Fruit fly (Drosophila melanogaster) whole organism, embryonic: Measurements from ENCODE around the gene Fign.

Source experiments
- Adf1 ChIP-seq: fragments of 200-800 bp; sonication (Bioruptor generic); IDR thresholded peaks from 2 replicates; pipeline ENCODE4 v1.3.6; 2022; ENCODE audit warnings: missing biosample characterization, missing genetic modification characterization
- C15 ChIP-seq: fragments of 200-800 bp; sonication (Bioruptor generic); IDR thresholded peaks from 3 replicates; pipeline ENCODE4 v1.3.6; 2022; ENCODE audit warnings: missing biosample characterization, missing genetic modification characterization
- CG11085 ChIP-seq: fragments of 200-800 bp; sonication (Bioruptor generic); IDR thresholded peaks from 2 replicates; pipeline ENCODE4 v1.3.6; 2022; ENCODE audit warnings: missing biosample characterization, missing genetic modification characterization
- CG11696 ChIP-seq: fragments of 200-800 bp; sonication (Bioruptor generic); IDR thresholded peaks from 2 replicates; pipeline ENCODE4 v1.3.6; 2022; ENCODE audit warnings: missing biosample characterization, missing genetic modification characterization
- CG12659 ChIP-seq: fragments of 200-800 bp; sonication (Bioruptor generic); optimal IDR thresholded peaks from 3 replicates; lab custom pipeline; 2017; ENCODE audit warnings: mild to moderate bottlenecking, missing biosample characterization, missing genetic modification reagents, missing genetic modification characterization
- CG12769 ChIP-seq: fragments of 200-800 bp; sonication (Bioruptor generic); optimal IDR thresholded peaks from 2 replicates; lab custom pipeline; 2019; ENCODE audit warnings: missing biosample characterization, mild to moderate bottlenecking, missing genetic modification characterization, moderate library complexity
- CG14014 ChIP-seq: fragments of 200-800 bp; sonication (Bioruptor generic); IDR thresholded peaks from 2 replicates; pipeline ENCODE4 v1.3.6; 2022; ENCODE audit warnings: missing biosample characterization, missing genetic modification characterization
- CG14710 ChIP-seq: fragments of 200-800 bp; sonication (Bioruptor generic); optimal IDR thresholded peaks from 3 replicates; lab custom pipeline; 2019; ENCODE audit warnings: missing biosample characterization, mild to moderate bottlenecking, missing genetic modification characterization, moderate library complexity
- CG16779 ChIP-seq: fragments of 200-800 bp; sonication (Bioruptor generic); IDR thresholded peaks from 2 replicates; pipeline ENCODE4 v1.3.6; 2022; ENCODE audit warnings: missing biosample characterization, missing genetic modification characterization
- CG18011 ChIP-seq: fragments of 200-800 bp; sonication (Bioruptor generic); optimal IDR thresholded peaks from 2 replicates; lab custom pipeline; 2017; ENCODE audit warnings: missing biosample characterization, missing genetic modification characterization, mild to moderate bottlenecking, moderate library complexity, missing genotype
- CG18619 ChIP-seq: fragments of 200-800 bp; sonication (Bioruptor generic); optimal IDR thresholded peaks from 3 replicates; lab custom pipeline; 2017; ENCODE audit warnings: missing biosample characterization, mild to moderate bottlenecking, missing genetic modification characterization
- CG18764 ChIP-seq: fragments of 200-800 bp; sonication (Bioruptor generic); optimal IDR thresholded peaks from 3 replicates; lab custom pipeline; 2016; ENCODE audit warnings: missing biosample characterization, missing genetic modification characterization
- CG2120 ChIP-seq: fragments of 200-800 bp; sonication (Bioruptor generic); optimal IDR thresholded peaks from 3 replicates; lab custom pipeline; 2016; ENCODE audit warnings: missing biosample characterization, missing genetic modification characterization
- CG3281 ChIP-seq: fragments of 200-800 bp; sonication (Bioruptor generic); optimal IDR thresholded peaks from 3 replicates; lab custom pipeline; 2017; ENCODE audit warnings: missing biosample characterization, mild to moderate bottlenecking, missing genetic modification characterization
- CG4360 ChIP-seq: fragments of 200-800 bp; sonication (Bioruptor generic); IDR thresholded peaks from 2 replicates; pipeline ENCODE4 v1.3.6; 2022; ENCODE audit warnings: missing biosample characterization, missing genetic modification characterization
- CG43689 ChIP-seq: fragments of 200-800 bp; sonication (Bioruptor generic); IDR thresholded peaks from 2 replicates; pipeline ENCODE4 v1.3.6; 2022; ENCODE audit warnings: missing biosample characterization, missing genetic modification characterization
- CG4707 ChIP-seq: fragments of 200-800 bp; sonication (Bioruptor generic); optimal IDR thresholded peaks from 2 replicates; lab custom pipeline; 2018; ENCODE audit warnings: missing biosample characterization, mild to moderate bottlenecking, missing genetic modification characterization, moderate library complexity
- CG6175 ChIP-seq: fragments of 200-800 bp; sonication (Bioruptor generic); IDR thresholded peaks from 3 replicates; pipeline ENCODE4 v1.3.6; 2022; ENCODE audit warnings: missing biosample characterization, missing genetic modification characterization
- CG6254 ChIP-seq: fragments of 200-800 bp; sonication (Bioruptor generic); optimal IDR thresholded peaks from 3 replicates; lab custom pipeline; 2017; ENCODE audit warnings: mild to moderate bottlenecking, missing biosample characterization, missing genetic modification reagents, missing genetic modification characterization
- CG6272 ChIP-seq: fragments of 200-800 bp; sonication (Bioruptor generic); IDR thresholded peaks from 2 replicates; pipeline ENCODE4 v1.3.6; 2022; ENCODE audit warnings: missing biosample characterization, missing genetic modification characterization
- CG8388 ChIP-seq: fragments of 200-800 bp; sonication (Bioruptor generic); optimal IDR thresholded peaks from 2 replicates; lab custom pipeline; 2019; ENCODE audit warnings: missing biosample characterization, mild to moderate bottlenecking, missing genetic modification characterization, moderate library complexity
- CG8765 ChIP-seq: fragments of 200-800 bp; sonication (Bioruptor generic); IDR thresholded peaks from 2 replicates; pipeline ENCODE4 v1.3.6; 2022; ENCODE audit warnings: missing biosample characterization, missing genetic modification characterization
- Dek ChIP-seq: fragments of 200-800 bp; sonication (Bioruptor generic); optimal IDR thresholded peaks from 3 replicates; lab custom pipeline; 2019; ENCODE audit warnings: missing biosample characterization, mild to moderate bottlenecking, missing genetic modification characterization, moderate library complexity
- Drgx ChIP-seq: fragments of 200-800 bp; sonication (Bioruptor generic); IDR thresholded peaks from 2 replicates; pipeline ENCODE4 v1.3.6; 2022; ENCODE audit warnings: missing biosample characterization, missing genetic modification characterization
- E2f1 ChIP-seq: fragments of 200-800 bp; sonication (Bioruptor generic); IDR thresholded peaks from 2 replicates; pipeline ENCODE4 v1.3.6; 2022; ENCODE audit warnings: missing biosample characterization, missing genetic modification characterization
- E2f2 ChIP-seq: fragments of 200-800 bp; sonication (Bioruptor generic); IDR thresholded peaks from 2 replicates; pipeline ENCODE4 v1.3.6; 2022; ENCODE audit warnings: missing biosample characterization, missing genetic modification characterization
- Fer1 ChIP-seq: fragments of 200-800 bp; sonication (Bioruptor generic); optimal IDR thresholded peaks from 2 replicates; lab custom pipeline; 2017; ENCODE audit warnings: missing biosample characterization, mild to moderate bottlenecking, missing genetic modification characterization
- Fer2 ChIP-seq: fragments of 200-800 bp; sonication (Bioruptor generic); optimal IDR thresholded peaks from 2 replicates; lab custom pipeline; 2018; ENCODE audit warnings: missing biosample characterization, mild to moderate bottlenecking, missing genetic modification characterization, moderate library complexity
- H2.0 ChIP-seq: fragments of 200-800 bp; sonication (Bioruptor generic); IDR thresholded peaks from 2 replicates; pipeline ENCODE4 v1.3.6; 2022; ENCODE audit warnings: missing biosample characterization, missing genetic modification characterization
- HLH54F ChIP-seq: fragments of 200-800 bp; sonication (Bioruptor generic); optimal IDR thresholded peaks from 3 replicates; lab custom pipeline; 2016; ENCODE audit warnings: missing biosample characterization, missing genetic modification characterization
- Hr3 ChIP-seq: fragments of 200-800 bp; sonication (Bioruptor generic); optimal IDR thresholded peaks from 3 replicates; lab custom pipeline; 2016; ENCODE audit warnings: missing biosample characterization, missing genetic modification characterization
- Hr51 ChIP-seq, 2 experiments: fragments of 200-800 bp; sonication (Bioruptor generic); optimal IDR thresholded peaks; 2 replicates in 1 of 2; 3 replicates in 1 of 2; lab custom pipeline; 2016 to 2018; ENCODE audit warnings: missing biosample characterization in 2 of 2, missing genetic modification characterization in 2 of 2, mild to moderate bottlenecking in 1 of 2, moderate library complexity in 1 of 2
- Sox102F ChIP-seq: fragments of 200-800 bp; sonication (Bioruptor generic); optimal IDR thresholded peaks from 2 replicates; lab custom pipeline; 2018; ENCODE audit warnings: missing biosample characterization, mild to moderate bottlenecking, missing genetic modification characterization, moderate library complexity
- abd-A ChIP-seq: fragments of 200-800 bp; sonication (Bioruptor generic); optimal IDR thresholded peaks from 3 replicates; lab custom pipeline; 2019; ENCODE audit warnings: missing biosample characterization, mild to moderate bottlenecking, missing genetic modification characterization, moderate library complexity
- ase ChIP-seq: fragments of 200-800 bp; sonication (Bioruptor generic); IDR thresholded peaks from 3 replicates; pipeline ENCODE4 v1.3.6; 2022; ENCODE audit warnings: missing biosample characterization, missing genetic modification characterization
- bbx ChIP-seq: fragments of 200-800 bp; sonication (Bioruptor generic); IDR thresholded peaks from 2 replicates; pipeline ENCODE4 v1.3.6; 2022; ENCODE audit warnings: missing biosample characterization, missing genetic modification characterization; ENCODE audit not compliant: partially characterized antibody
- bcd ChIP-seq: fragments of 200-800 bp; sonication (Bioruptor generic); optimal IDR thresholded peaks from 2 replicates; lab custom pipeline; 2017; ENCODE audit warnings: missing biosample characterization, mild to moderate bottlenecking, missing genetic modification characterization
- cad ChIP-seq: fragments of >200 bp; optimal IDR thresholded peaks from 2 replicates; lab custom pipeline; 2017; ENCODE audit warnings: missing biosample characterization, missing genetic modification characterization
- crol ChIP-seq: fragments of 200-800 bp; sonication (Bioruptor generic); IDR thresholded peaks from 2 replicates; pipeline ENCODE4 v1.3.6; 2022; ENCODE audit warnings: missing biosample characterization, missing genetic modification characterization
- crp ChIP-seq, 2 experiments: fragments of 200-800 bp; sonication (Bioruptor generic); optimal IDR thresholded peaks; 2 replicates in 1 of 2; 3 replicates in 1 of 2; lab custom pipeline; 2017; ENCODE audit warnings: missing biosample characterization in 2 of 2, missing genetic modification characterization in 2 of 2, mild to moderate bottlenecking in 1 of 2, moderate library complexity in 1 of 2
- dm ChIP-seq: fragments of 200-800 bp; sonication (Bioruptor generic); optimal IDR thresholded peaks from 3 replicates; lab custom pipeline; 2016; ENCODE audit warnings: missing biosample characterization, missing genetic modification characterization
- fd64A ChIP-seq: fragments of 200-800 bp; sonication (Bioruptor generic); optimal IDR thresholded peaks from 3 replicates; lab custom pipeline; 2018; ENCODE audit warnings: missing biosample characterization, mild to moderate bottlenecking, missing genetic modification characterization
- klu ChIP-seq: fragments of 200-800 bp; sonication (Bioruptor generic); IDR thresholded peaks from 2 replicates; pipeline ENCODE4 v1.3.6; 2022; ENCODE audit warnings: missing biosample characterization, missing genetic modification characterization
- odd ChIP-seq: fragments of 200-800 bp; sonication (Bioruptor generic); optimal IDR thresholded peaks from 2 replicates; lab custom pipeline; 2017; ENCODE audit warnings: missing biosample characterization, mild to moderate bottlenecking, missing genetic modification characterization
- ranshi ChIP-seq: fragments of 200-800 bp; sonication (Bioruptor generic); IDR thresholded peaks from 2 replicates; pipeline ENCODE4 v1.3.6; 2022; ENCODE audit warnings: missing biosample characterization, missing genetic modification characterization
- sug ChIP-seq: fragments of 200-800 bp; optimal IDR thresholded peaks from 2 replicates; lab custom pipeline; 2019; ENCODE audit warnings: missing biosample characterization, mild to moderate bottlenecking, missing genetic modification characterization, moderate library complexity
- tll ChIP-seq, 2 experiments: fragments of 200-800 bp in 1 of 2; fragments of >200 bp in 1 of 2; sonication (Bioruptor generic) in 1 of 2; optimal IDR thresholded peaks; 2 replicates each; lab custom pipeline; 2017 to 2019; ENCODE audit warnings: missing biosample characterization in 2 of 2, missing genetic modification characterization in 2 of 2, mild to moderate bottlenecking in 1 of 2, moderate library complexity in 1 of 2
- vnd ChIP-seq: fragments of 200-800 bp; sonication (Bioruptor generic); IDR thresholded peaks from 3 replicates; pipeline ENCODE4 v1.3.6; 2022; ENCODE audit warnings: missing biosample characterization, missing genetic modification characterization; ENCODE audit not compliant: partially characterized antibody
- z ChIP-seq: fragments of 200-800 bp; sonication (Bioruptor generic); IDR thresholded peaks from 3 replicates; pipeline ENCODE4 v1.3.6; 2022; ENCODE audit warnings: missing biosample characterization, missing genetic modification characterization

The Fign gene

dm6 chr2L:3302958-3303842, 16.5 kb downstream of the Fign start, which contains the start of gene CG9663 (continued):
- TF ChIP-seq CG18619: no peak
- TF ChIP-seq crol: peak; percentile 67
- no peak for TF ChIP-seq vnd (GFP tag; lab: Robert Waterston, UW)
- no peak for TF ChIP-seq bbx (GFP tag; lab: Robert Waterston, UW)
- TF ChIP-seq z (GFP tag; lab: Robert Waterston, UW): no peak
- peak; percentile 16 for TF ChIP-seq CG6254 (GFP tag; lab: Kevin White, UChicago)
- peak; percentile 60 for TF ChIP-seq Fer1 (GFP tag; lab: Kevin White, UChicago)
- peak; percentile 97 for TF ChIP-seq E2f2
- TF ChIP-seq Drgx (GFP tag; lab: Robert Waterston, UW): peak; percentile 61
- no peak for TF ChIP-seq bcd (GFP tag; lab: Kevin White, UChicago)
- TF ChIP-seq cad (GFP tag; lab: Kevin White, UChicago): no peak
- TF ChIP-seq CG14710 (tag; lab: Kevin White, UChicago): peak; percentile 77
- TF ChIP-seq CG3281 (GFP tag; lab: Kevin White, UChicago): no peak
- TF ChIP-seq CG18011: no peak
- TF ChIP-seq abd-A (tag; lab: Kevin White, UChicago): peak; percentile 69
- no peak for TF ChIP-seq Hr3 (GFP tag; lab: Kevin White, UChicago)
- no peak for TF ChIP-seq Fer2
- no peak for TF ChIP-seq CG16779 (GFP tag; lab: Robert Waterston, UW)
- TF ChIP-seq dm (GFP tag; lab: Kevin White, UChicago): no peak
- peak; percentile 71 for TF ChIP-seq CG12769 (tag; lab: Kevin White, UChicago)
- TF ChIP-seq Sox102F (GFP tag; lab: Kevin White, UChicago): no peak
- 0 out of 2 replicates have a peak, but pooled peaks have one; percentile 12 for TF ChIP-seq CG11696 (GFP tag; lab: Robert Waterston, UW)
- peak; percentile 13; the same call in 1 of the 2 replicates for TF ChIP-seq CG4360 (GFP tag; lab: Robert Waterston, UW)
- TF ChIP-seq CG11085 (GFP tag; lab: Robert Waterston, UW): no peak
- no peak for TF ChIP-seq C15
- no peak for TF ChIP-seq CG14014 (GFP tag; lab: Robert Waterston, UW)
- TF ChIP-seq tll (GFP tag; optimal IDR thresholded peaks at IDR 0.05; lab: Kevin White, UChicago): no peak
- TF ChIP-seq CG43689: no peak
- no peak for TF ChIP-seq Adf1 (GFP tag; lab: Robert Waterston, UW)
- peak; percentile 14 to 82 for TF ChIP-seq crp (GFP tag; optimal IDR thresholded peaks at IDR 0.05; lab: Kevin White, UChicago)
- TF ChIP-seq Dek (tag; lab: Kevin White, UChicago): no peak
- peak; percentile 44 for TF ChIP-seq sug (tag; lab: Kevin White, UChicago)
- TF ChIP-seq CG2120: peak; percentile 34
- no peak for TF ChIP-seq Hr51 (GFP tag; optimal IDR thresholded peaks at IDR 0.05; lab: Kevin White, UChicago)
- 0 out of 2 replicates have a peak, but pooled peaks have one; percentile 28 for TF ChIP-seq CG8765 (GFP tag; lab: Robert Waterston, UW)
- TF ChIP-seq ase (GFP tag; lab: Robert Waterston, UW): no peak
- no peak for TF ChIP-seq CG6175 (GFP tag; lab: Robert Waterston, UW)
- TF ChIP-seq CG8388: no peak
- TF ChIP-seq fd64A (GFP tag; lab: Kevin White, UChicago): no peak
- peak; percentile 21 for TF ChIP-seq CG12659
- no peak for TF ChIP-seq H2.0
- no peak for TF ChIP-seq CG4707 (GFP tag; lab: Kevin White, UChicago)
- no peak for TF ChIP-seq odd (GFP tag; lab: Kevin White, UChicago)
- TF ChIP-seq CG6272: no peak
- no peak; the same call in 1 of the 2 replicates for TF ChIP-seq klu (GFP tag; lab: Robert Waterston, UW)
- TF ChIP-seq CG18764 (GFP tag; lab: Kevin White, UChicago): no peak
- TF ChIP-seq E2f1 (GFP tag; lab: Robert Waterston, UW): peak; percentile 33; the same call in 1 of the 2 replicates
- TF ChIP-seq HLH54F: no peak
- TF ChIP-seq ranshi: no peak; the same call in 1 of the 2 replicates
